Fruit fly (Drosophila melanogaster): ENCODE measurements around the gene ssp2.
A peak's percentile ranks its signal among the peaks of the same experiment; 100 is the strongest.

The ssp2 gene

dm6 chr3L:14004963-14005458, 40.0 kb downstream of the ssp2 start (continued):
- TF ChIP-seq hkb (optimal IDR thresholded peaks at IDR 0.05) = no peak
- TF ChIP-seq hkb (GFP tag; IDR thresholded peaks at IDR 0.05) = peak; percentile 97
- peak; percentile 92 for TF ChIP-seq ewg (GFP tag; optimal IDR thresholded peaks at IDR 0.05)
- TF ChIP-seq nmo (GFP tag; optimal IDR thresholded peaks at IDR 0.05) = peak; percentile 96
- peak; percentile 66 for TF ChIP-seq crol (GFP tag; IDR thresholded peaks at IDR 0.05)
- TF ChIP-seq lola (GFP tag; optimal IDR thresholded peaks at IDR 0.05) = peak in 1 of 3 experiments; percentile 77
- TF ChIP-seq CG8924 (tag; optimal IDR thresholded peaks at IDR 0.05) = peak; percentile 94
- TF ChIP-seq CrebB (tag; optimal IDR thresholded peaks at IDR 0.05) = peak; percentile 87
- TF ChIP-seq Neu2 (GFP tag; optimal IDR thresholded peaks at IDR 0.05; ENCODE audit: borderline replicate concordance) = peak; percentile 58
- TF ChIP-seq inv (GFP tag; IDR thresholded peaks at IDR 0.05; ENCODE audit: partially characterized antibody) = peak; percentile 39; the same call in 1 of the 2 replicates
- peak; percentile 83; the same call in 2 of the 3 replicates for TF ChIP-seq C15 (GFP tag; IDR thresholded peaks at IDR 0.05)
- TF ChIP-seq ranshi (GFP tag; IDR thresholded peaks at IDR 0.05) = peak; percentile 96
- TF ChIP-seq emc (GFP tag; optimal IDR thresholded peaks at IDR 0.05) = peak; percentile 89
- no peak for TF ChIP-seq CG42726 (GFP tag; IDR thresholded peaks at IDR 0.05; ENCODE audit: partially characterized antibody)
- TF ChIP-seq CG3726 (GFP tag; IDR thresholded peaks at IDR 0.05) = peak; percentile 82; the same call in 2 of the 3 replicates
- peak; percentile 76 for TF ChIP-seq CG18262 (tag; optimal IDR thresholded peaks at IDR 0.05)
- peak; percentile 93 for TF ChIP-seq bowl (GFP tag; IDR thresholded peaks at IDR 0.05)
- peak; percentile 40; the same call in 1 of the 3 replicates for TF ChIP-seq Opbp (GFP tag; IDR thresholded peaks at IDR 0.05; ENCODE audit: partially characterized antibody)
- TF ChIP-seq pnt (GFP tag; optimal IDR thresholded peaks at IDR 0.05) = peak; percentile 95
- peak; percentile 81 for TF ChIP-seq trem (tag; optimal IDR thresholded peaks at IDR 0.05)
- peak; percentile 88 for TF ChIP-seq vfl (GFP tag; optimal IDR thresholded peaks at IDR 0.05)
- no peak for TF ChIP-seq z (GFP tag; IDR thresholded peaks at IDR 0.05)
- TF ChIP-seq wor (GFP tag; IDR thresholded peaks at IDR 0.05) = peak; percentile 93
- TF ChIP-seq CG13296 (GFP tag; optimal IDR thresholded peaks at IDR 0.05) = peak; percentile 93
- no peak for TF ChIP-seq tll (GFP tag; optimal IDR thresholded peaks at IDR 0.05)
- TF ChIP-seq crc (GFP tag; optimal IDR thresholded peaks at IDR 0.05) = peak; percentile 95
- peak; percentile 95 for TF ChIP-seq bcd (GFP tag; optimal IDR thresholded peaks at IDR 0.05)
- peak; percentile 97 for TF ChIP-seq fd96Cb (tag; optimal IDR thresholded peaks at IDR 0.05)
- peak; percentile 88 for TF ChIP-seq CG18476 (GFP tag; optimal IDR thresholded peaks at IDR 0.05)
- TF ChIP-seq CG9797 (GFP tag; optimal IDR thresholded peaks at IDR 0.05) = peak; percentile 37
- TF ChIP-seq cg (GFP tag; optimal IDR thresholded peaks at IDR 0.05) = peak; percentile 92
- TF ChIP-seq gcm (GFP tag; optimal IDR thresholded peaks at IDR 0.05) = peak; percentile 92
- peak; percentile 93 for TF ChIP-seq Xrp1 (GFP tag; IDR thresholded peaks at IDR 0.05)
- peak; percentile 96 for TF ChIP-seq Hsf (GFP tag; optimal IDR thresholded peaks at IDR 0.05)
- TF ChIP-seq Dek (tag; optimal IDR thresholded peaks at IDR 0.05) = peak; percentile 93
- peak; percentile 95 for TF ChIP-seq CG9727 (GFP tag; optimal IDR thresholded peaks at IDR 0.05)
- peak; percentile 89 for TF ChIP-seq CG9437 (GFP tag; optimal IDR thresholded peaks at IDR 0.05)
- TF ChIP-seq CG32532 (GFP tag; IDR thresholded peaks at IDR 0.05) = peak; percentile 87
- TF ChIP-seq stc (GFP tag; IDR thresholded peaks at IDR 0.05) = peak; percentile 94
- TF ChIP-seq pho (GFP tag; optimal IDR thresholded peaks at IDR 0.05) = peak; percentile 94
- no peak for TF ChIP-seq br (optimal IDR thresholded peaks at IDR 0.05)
- no peak for TF ChIP-seq CG16813 (GFP tag; IDR thresholded peaks at IDR 0.05; ENCODE audit: partially characterized antibody)
- peak; percentile 93 for TF ChIP-seq CG1602 (GFP tag; optimal IDR thresholded peaks at IDR 0.05)
- TF ChIP-seq CG17361 (GFP tag; IDR thresholded peaks at IDR 0.05) = peak; percentile 96
- TF ChIP-seq hb (GFP tag; IDR thresholded peaks at IDR 0.05; ENCODE audit: partially characterized antibody) = no peak
- peak; percentile 94 for TF ChIP-seq Ssrp (tag; optimal IDR thresholded peaks at IDR 0.05)
- TF ChIP-seq repo (GFP tag; optimal IDR thresholded peaks at IDR 0.05) = peak; percentile 94
- TF ChIP-seq CG14441 (GFP tag; IDR thresholded peaks at IDR 0.05) = peak; percentile 98
- peak; percentile 38 for TF ChIP-seq Dp (GFP tag; optimal IDR thresholded peaks at IDR 0.05)
- peak in 1 of 2 experiments; percentile 63 for TF ChIP-seq crp (GFP tag; optimal IDR thresholded peaks at IDR 0.05)
